Worm (Caenorhabditis elegans) whole organism, L2 larva: ENCODE measurements around the gene rab-19.

Source experiments
- F13H6.1 ChIP-seq: sonication (generic microtip); optimal IDR thresholded peaks from 2 replicates; lab custom pipeline; 2016; ENCODE audit warnings: missing genetic modification characterization, missing compliant biosample characterization
- alr-1 ChIP-seq: fragments of 150-350 bp; optimal IDR thresholded peaks from 2 replicates; lab custom pipeline; 2014; ENCODE audit warnings: missing biosample characterization, missing genetic modification characterization
- aly-2 ChIP-seq: fragments of 150-350 bp; optimal IDR thresholded peaks from 2 replicates; lab custom pipeline; 2014; ENCODE audit warnings: missing biosample characterization, missing genetic modification characterization
- ama-1 ChIP-seq: fragments of 150-350 bp; optimal IDR thresholded peaks from 2 replicates; lab custom pipeline; 2018; ENCODE audit warnings: inconsistent platforms
- ceh-82 ChIP-seq: fragments of 150-350 bp; optimal IDR thresholded peaks from 2 replicates; lab custom pipeline; 2014; ENCODE audit warnings: missing biosample characterization, missing genetic modification characterization
- egl-27 ChIP-seq: sonication (generic microtip); optimal IDR thresholded peaks from 3 replicates; lab custom pipeline; 2017; ENCODE audit warnings: missing biosample characterization, missing genetic modification reagents, missing genetic modification characterization
- mbf-1 ChIP-seq: sonication (generic microtip); optimal IDR thresholded peaks from 2 replicates; lab custom pipeline; 2017; ENCODE audit warnings: missing biosample characterization, missing genetic modification characterization
- nhr-23 ChIP-seq: fragments of 150-350 bp; optimal IDR thresholded peaks from 2 replicates; lab custom pipeline; 2014; ENCODE audit warnings: missing biosample characterization, missing genetic modification reagents, missing genetic modification characterization
- nhr-237 ChIP-seq: fragments of 150-350 bp; optimal IDR thresholded peaks from 2 replicates; lab custom pipeline; 2014; ENCODE audit warnings: missing biosample characterization, missing genetic modification characterization
- nhr-6 ChIP-seq: fragments of 150-350 bp; optimal IDR thresholded peaks from 2 replicates; lab custom pipeline; 2014; ENCODE audit warnings: missing biosample characterization, missing genetic modification characterization
- skn-1 ChIP-seq: sonication (generic microtip); optimal IDR thresholded peaks from 2 replicates; lab custom pipeline; 2017; ENCODE audit warnings: missing biosample characterization, missing genetic modification characterization
- sma-9 ChIP-seq, 2 experiments: fragments of 150-350 bp in 1 of 2; sonication (generic microtip) in 1 of 2; optimal IDR thresholded peaks; 2 replicates each; lab custom pipeline; 2014 to 2016; ENCODE audit warnings: missing genetic modification characterization in 2 of 2, mild to moderate bottlenecking in 1 of 2, missing biosample characterization in 1 of 2, missing compliant biosample characterization in 1 of 2, missing genetic modification reagents in 1 of 2, moderate library complexity in 1 of 2
- snpc-4 ChIP-seq: fragments of 150-350 bp; optimal IDR thresholded peaks from 2 replicates; lab custom pipeline; 2014; ENCODE audit warnings: missing biosample characterization, missing genetic modification characterization
- unc-39 ChIP-seq: fragments of 150-350 bp; optimal IDR thresholded peaks from 2 replicates; lab custom pipeline; 2014; ENCODE audit warnings: missing biosample characterization, missing genetic modification characterization

ce11 chrIV:13377716-13378115, 6.5 kb downstream of the rab-19 start, which contains the start of gene mau-8:
- TF ChIP-seq nhr-6 (tag; lab: Kevin White, UChicago): no peak
- no peak for TF ChIP-seq alr-1 (tag; lab: Kevin White, UChicago)
- no peak for TF ChIP-seq nhr-23 (tag; lab: Kevin White, UChicago)
- TF ChIP-seq sma-9 (GFP tag; optimal IDR thresholded peaks at IDR 0.05; lab: Kevin White, UChicago): no peak
- TF ChIP-seq sma-9 (tag; optimal IDR thresholded peaks at IDR 0.05; lab: Kevin White, UChicago): no peak
- TF ChIP-seq egl-27 (tag; lab: Kevin White, UChicago): no peak
- TF ChIP-seq ceh-82 (tag; lab: Kevin White, UChicago): no peak
- no peak for TF ChIP-seq skn-1 (tag; lab: Kevin White, UChicago)
- no peak for TF ChIP-seq nhr-237 (tag; lab: Kevin White, UChicago)
- TF ChIP-seq mbf-1 (tag; lab: Kevin White, UChicago): no peak
- no peak for TF ChIP-seq F13H6.1 (tag; lab: Kevin White, UChicago)
- TF ChIP-seq aly-2 (tag; lab: Kevin White, UChicago): no peak
- TF ChIP-seq snpc-4 (tag; lab: Kevin White, UChicago): no peak
- TF ChIP-seq unc-39: no peak
- no peak for TF ChIP-seq ama-1 (lab: Kevin White, UChicago)
